Worm (Caenorhabditis elegans): Measurements from ENCODE around the gene C14E2.7.

Gene C14E2.7

DNA sequence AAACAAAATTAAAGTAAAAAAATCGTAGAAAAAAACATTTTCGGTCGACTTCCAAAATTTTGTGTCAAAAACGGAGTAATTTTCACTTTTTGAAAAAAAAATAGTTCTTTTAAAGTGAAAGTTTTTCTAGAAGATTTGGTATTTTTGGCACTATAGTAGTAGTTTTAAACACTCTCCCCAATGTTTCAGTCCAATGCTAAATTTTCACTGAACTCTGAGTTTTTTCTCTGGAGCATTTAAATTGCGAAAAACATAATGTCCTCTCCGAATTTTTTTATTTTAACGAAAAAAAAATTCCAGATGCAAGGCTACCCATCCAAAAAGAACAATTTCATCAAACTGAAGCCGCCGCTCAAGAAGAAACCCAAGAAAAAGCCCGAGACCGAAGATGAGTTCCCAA is at the start of gene C14E2.7:
Gene C14E2.7, plus strand, starts transcription at position 301 of the 400 bp plus-strand sequence.
- TF ChIP-seq ztf-1 (GFP tag; conservative IDR thresholded peaks at IDR 0.05) = no peak

DNA sequence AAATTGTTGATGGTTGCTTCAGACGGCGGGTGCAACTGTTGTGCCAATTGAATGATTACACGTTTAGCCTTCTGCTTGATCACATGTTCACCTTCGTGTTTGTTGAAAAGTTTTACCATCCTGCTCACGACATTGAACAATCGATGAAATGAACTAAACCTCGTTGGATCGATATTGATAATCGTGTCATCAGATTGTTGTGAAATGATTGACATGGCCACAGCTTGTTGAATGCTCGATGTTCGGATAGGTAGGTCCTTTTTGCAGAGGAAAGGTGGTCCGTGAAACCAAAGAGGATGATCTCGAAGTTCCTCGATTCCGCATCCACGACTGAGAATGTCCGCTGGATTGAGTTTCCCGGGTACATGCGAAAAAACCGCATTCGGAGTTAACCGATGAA is 46.6 kb upstream of the C14E2.7 start:
- no peak for TF ChIP-seq fos-1 (tag; optimal IDR thresholded peaks at IDR 0.05)
- no peak for TF ChIP-seq elt-3 (tag; optimal IDR thresholded peaks at IDR 0.05)
- TF ChIP-seq R02D3.7 (tag; optimal IDR thresholded peaks at IDR 0.05) = no peak
- TF ChIP-seq nhr-77 (tag; optimal IDR thresholded peaks at IDR 0.05) = no peak
- no peak for TF ChIP-seq ztf-11 (tag; optimal IDR thresholded peaks at IDR 0.05)
- TF ChIP-seq blmp-1 (tag; optimal IDR thresholded peaks at IDR 0.05; ENCODE audit: insufficient read depth) = no peak
- no peak for TF ChIP-seq Y55F3AM.14 (GFP tag; optimal IDR thresholded peaks at IDR 0.05)
- TF ChIP-seq nhr-11 (tag; optimal IDR thresholded peaks at IDR 0.05) = no peak

DNA sequence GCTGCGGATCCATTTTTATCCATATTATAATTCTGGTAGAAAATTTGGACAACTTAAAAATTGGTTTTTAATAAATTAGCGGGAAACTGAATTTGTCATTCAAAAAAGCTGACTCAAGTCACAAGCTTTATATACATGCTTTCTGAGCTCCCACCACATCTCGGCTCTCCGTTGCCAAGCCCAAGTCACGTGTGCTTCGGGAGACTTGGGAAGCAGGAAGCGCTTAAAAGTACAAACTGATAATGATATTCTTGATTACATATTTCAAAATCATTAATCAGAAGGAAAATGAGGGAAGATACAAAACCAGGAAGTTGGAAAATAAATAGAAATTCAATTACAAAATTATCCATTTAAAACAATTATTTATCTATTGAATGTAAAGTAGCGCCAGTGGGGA is 38.2 kb upstream of the C14E2.7 start, which contains the start of gene elc-2:
Gene elc-2, minus strand, starts transcription at position 101 of the 400 bp plus-strand sequence.
- TF ChIP-seq F13H6.1 (tag; optimal IDR thresholded peaks at IDR 0.05) = no peak
- TF ChIP-seq aly-2 (tag; optimal IDR thresholded peaks at IDR 0.05) = no peak
- no peak for TF ChIP-seq C34F6.9 (tag; optimal IDR thresholded peaks at IDR 0.05)
- no peak for TF ChIP-seq nhr-10 (tag; optimal IDR thresholded peaks at IDR 0.05)
- no peak for TF ChIP-seq nhr-11 (tag; optimal IDR thresholded peaks at IDR 0.05)
- TF ChIP-seq nhr-237 (tag; optimal IDR thresholded peaks at IDR 0.05) = no peak
- TF ChIP-seq Y55F3AM.14 (GFP tag; optimal IDR thresholded peaks at IDR 0.05) = no peak
- no peak for TF ChIP-seq zag-1 (tag; optimal IDR thresholded peaks at IDR 0.05)
- no peak for TF ChIP-seq skn-1 (tag; optimal IDR thresholded peaks at IDR 0.05)
- no peak for TF ChIP-seq lsy-2 (tag; optimal IDR thresholded peaks at IDR 0.05)
- no peak for TF ChIP-seq elt-1 (tag; optimal IDR thresholded peaks at IDR 0.05)
- no peak for TF ChIP-seq nhr-12 (tag; optimal IDR thresholded peaks at IDR 0.05)

DNA sequence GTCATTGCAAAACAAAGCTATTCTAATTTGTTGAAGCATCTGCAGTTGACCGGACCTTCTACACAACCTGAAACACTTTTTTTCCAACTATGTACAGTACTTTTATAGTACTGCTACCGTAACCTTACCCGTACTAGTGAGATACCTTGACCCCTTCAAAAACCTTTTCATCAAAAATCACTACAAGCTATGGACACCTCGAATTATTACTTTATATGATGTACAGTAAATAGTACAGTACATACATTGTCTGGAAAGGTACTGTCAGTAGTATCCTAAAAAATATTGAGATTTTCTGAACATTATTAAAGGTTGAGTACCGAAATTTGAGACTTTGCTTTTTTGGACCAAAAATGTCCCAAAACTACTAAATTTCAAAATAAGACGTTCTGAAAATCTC is 30.5 kb upstream of the C14E2.7 start:
- TF ChIP-seq ztf-11 (tag; optimal IDR thresholded peaks at IDR 0.05) = no peak
- no peak for TF ChIP-seq C34F6.9 (tag; optimal IDR thresholded peaks at IDR 0.05)
- TF ChIP-seq mdl-1 (tag; optimal IDR thresholded peaks at IDR 0.05) = no peak
- TF ChIP-seq unc-39 (tag; optimal IDR thresholded peaks at IDR 0.05) = no peak
- no peak for TF ChIP-seq ZK546.5 (tag; optimal IDR thresholded peaks at IDR 0.05)
- no peak for TF ChIP-seq nhr-6 (tag; optimal IDR thresholded peaks at IDR 0.05)
- TF ChIP-seq mbf-1 (tag; optimal IDR thresholded peaks at IDR 0.05) = no peak
- no peak for TF ChIP-seq ceh-82 (tag; optimal IDR thresholded peaks at IDR 0.05)
- no peak for TF ChIP-seq lsy-2 (tag; optimal IDR thresholded peaks at IDR 0.05)
- TF ChIP-seq nhr-10 (tag; optimal IDR thresholded peaks at IDR 0.05) = no peak
- no peak for TF ChIP-seq unc-62 (GFP tag; optimal IDR thresholded peaks at IDR 0.05)
- no peak for TF ChIP-seq F13H6.1 (tag; optimal IDR thresholded peaks at IDR 0.05)
- no peak for TF ChIP-seq fos-1 (tag; optimal IDR thresholded peaks at IDR 0.05)
- TF ChIP-seq unc-55 (GFP tag; optimal IDR thresholded peaks at IDR 0.05) = no peak
- no peak for TF ChIP-seq nhr-77 (tag; optimal IDR thresholded peaks at IDR 0.05)

DNA sequence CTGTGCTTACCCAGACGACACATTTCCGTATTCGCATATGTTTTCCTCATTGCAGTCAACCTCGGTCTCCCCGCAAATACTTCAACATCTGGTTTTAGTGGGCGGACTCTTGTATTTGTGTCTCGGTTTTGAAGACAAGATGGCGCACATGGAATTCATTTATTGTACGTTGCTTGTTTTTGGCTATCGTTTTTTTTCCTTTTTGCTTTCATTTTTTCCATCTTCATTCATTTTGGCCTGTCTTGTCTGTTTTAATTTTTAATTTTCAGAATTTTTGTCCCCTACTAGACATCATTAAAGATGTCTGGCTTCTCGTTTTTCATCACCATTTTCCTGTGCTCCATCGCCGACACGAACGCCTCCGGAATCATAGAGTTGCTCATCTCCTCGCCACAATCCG is 29.6 kb upstream of the C14E2.7 start, which contains the start of gene arg-1:
Gene arg-1, plus strand, starts transcription at position 301 of the 400 bp plus-strand sequence.
- TF ChIP-seq lin-11 (tag; optimal IDR thresholded peaks at IDR 0.05) = no peak
- no peak for TF ChIP-seq lin-39 (tag; optimal IDR thresholded peaks at IDR 0.05)
- no peak for TF ChIP-seq sma-9 (GFP tag; optimal IDR thresholded peaks at IDR 0.05)
- no peak for TF ChIP-seq sma-9 (tag; optimal IDR thresholded peaks at IDR 0.05)
- no peak for TF ChIP-seq nhr-6 (tag; optimal IDR thresholded peaks at IDR 0.05)
- TF ChIP-seq zag-1 (tag; optimal IDR thresholded peaks at IDR 0.05) = no peak
- TF ChIP-seq lsy-2 (tag; optimal IDR thresholded peaks at IDR 0.05) = no peak
- no peak for TF ChIP-seq nhr-10 (tag; optimal IDR thresholded peaks at IDR 0.05)
- no peak for TF ChIP-seq ztf-4 (tag; optimal IDR thresholded peaks at IDR 0.05)
- no peak for TF ChIP-seq peb-1 (tag; optimal IDR thresholded peaks at IDR 0.05)
- TF ChIP-seq unc-39 (tag; optimal IDR thresholded peaks at IDR 0.05) = no peak
- no peak for TF ChIP-seq sma-3 (GFP tag; optimal IDR thresholded peaks at IDR 0.05)
- TF ChIP-seq fos-1 (tag; optimal IDR thresholded peaks at IDR 0.05) = no peak
- TF ChIP-seq R02D3.7 (tag; optimal IDR thresholded peaks at IDR 0.05) = no peak

DNA sequence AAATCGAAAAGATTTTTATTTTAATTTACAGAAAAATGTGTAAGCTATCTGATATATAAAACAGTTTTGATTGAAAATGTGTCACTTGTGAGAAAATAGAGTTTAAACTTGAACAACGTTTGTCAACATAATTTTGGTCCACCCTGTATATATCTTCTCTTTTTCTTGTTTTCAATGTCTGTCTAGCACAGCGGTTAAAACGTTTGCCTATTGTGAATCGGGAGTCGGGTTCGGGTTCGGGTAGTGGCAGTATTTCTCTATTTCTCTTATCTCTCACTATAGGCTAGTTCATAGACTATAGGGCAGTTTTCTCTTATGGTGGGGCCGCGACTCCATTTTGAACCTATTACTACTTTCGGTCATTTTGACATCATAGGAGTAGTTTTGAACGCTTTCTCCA is 25.1 kb upstream of the C14E2.7 start:
- TF ChIP-seq nhr-6 (tag; optimal IDR thresholded peaks at IDR 0.05) (no peak), dmd-4 (tag; optimal IDR thresholded peaks at IDR 0.05) (no peak), mdl-1 (tag; optimal IDR thresholded peaks at IDR 0.05) (no peak), nhr-21 (tag; optimal IDR thresholded peaks at IDR 0.05) (no peak), ZK546.5 (tag; optimal IDR thresholded peaks at IDR 0.05) (no peak), crh-2 (tag; optimal IDR thresholded peaks at IDR 0.05) (no peak), mbf-1 (tag; optimal IDR thresholded peaks at IDR 0.05) (no peak), blmp-1 (tag; optimal IDR thresholded peaks at IDR 0.05; ENCODE audit: insufficient read depth) (no peak), nhr-129 (tag; optimal IDR thresholded peaks at IDR 0.05) (no peak), nhr-25 (tag; optimal IDR thresholded peaks at IDR 0.05) (no peak), nhr-10 (tag; optimal IDR thresholded peaks at IDR 0.05) (no peak), nhr-12 (tag; optimal IDR thresholded peaks at IDR 0.05) (no peak), unc-62 (GFP tag; optimal IDR thresholded peaks at IDR 0.05) (no peak), ama-1 (optimal IDR thresholded peaks at IDR 0.05) (no peak), lin-11 (tag; optimal IDR thresholded peaks at IDR 0.05) (no peak), fos-1 (tag; optimal IDR thresholded peaks at IDR 0.05) (no peak), ceh-16 (tag; optimal IDR thresholded peaks at IDR 0.05) (no peak), sma-3 (GFP tag; optimal IDR thresholded peaks at IDR 0.05) (no peak), lin-39 (tag; optimal IDR thresholded peaks at IDR 0.05) (no peak), alr-1 (tag; optimal IDR thresholded peaks at IDR 0.05) (no peak)
